Fruit fly (Drosophila melanogaster) whole organism, embryonic: Measurements from ENCODE around the gene CG5793.

ENCODE experiments used
- Atf6 ChIP-seq: fragments of 200-800 bp; sonication (Bioruptor generic); IDR thresholded peaks from 2 replicates; pipeline ENCODE4 v1.3.6; 2022; ENCODE audit warnings: missing biosample characterization, missing genetic modification characterization
- Bgb ChIP-seq: fragments of 200-800 bp; sonication (Bioruptor generic); IDR thresholded peaks from 2 replicates; pipeline ENCODE4 v1.3.6; 2022; ENCODE audit warnings: missing biosample characterization, missing genetic modification characterization; ENCODE audit not compliant: partially characterized antibody
- CG10366 ChIP-seq: fragments of 200-800 bp; sonication (Bioruptor generic); IDR thresholded peaks from 2 replicates; pipeline ENCODE4 v1.3.6; 2022; ENCODE audit warnings: missing biosample characterization, missing genetic modification characterization
- CG11247 ChIP-seq: fragments of 200-800 bp; sonication (Bioruptor generic); IDR thresholded peaks from 2 replicates; pipeline ENCODE4 v1.3.6; 2022; ENCODE audit warnings: missing biosample characterization, missing genetic modification characterization
- CG11456 ChIP-seq: fragments of 200-800 bp; sonication (Bioruptor generic); IDR thresholded peaks from 3 replicates; pipeline ENCODE4 v1.3.6; 2022; ENCODE audit warnings: missing biosample characterization, missing genetic modification characterization
- CG11696 ChIP-seq: fragments of 200-800 bp; sonication (Bioruptor generic); IDR thresholded peaks from 2 replicates; pipeline ENCODE4 v1.3.6; 2022; ENCODE audit warnings: missing biosample characterization, missing genetic modification characterization
- CG12071 ChIP-seq: fragments of 200-800 bp; sonication (Bioruptor generic); optimal IDR thresholded peaks from 3 replicates; lab custom pipeline; 2018; ENCODE audit warnings: missing biosample characterization, mild to moderate bottlenecking, missing genetic modification characterization
- CG14014 ChIP-seq: fragments of 200-800 bp; sonication (Bioruptor generic); IDR thresholded peaks from 2 replicates; pipeline ENCODE4 v1.3.6; 2022; ENCODE audit warnings: missing biosample characterization, missing genetic modification characterization
- CG14441 ChIP-seq: fragments of 200-800 bp; sonication (Bioruptor generic); IDR thresholded peaks from 2 replicates; pipeline ENCODE4 v1.3.6; 2022; ENCODE audit warnings: missing biosample characterization, missing genetic modification characterization
- CG1603 ChIP-seq: fragments of 200-800 bp; sonication (Bioruptor generic); optimal IDR thresholded peaks from 2 replicates; lab custom pipeline; 2019; ENCODE audit warnings: missing biosample characterization, mild to moderate bottlenecking, missing genetic modification characterization, moderate library complexity
- CG17361 ChIP-seq: fragments of 200-800 bp; sonication (Bioruptor generic); IDR thresholded peaks from 3 replicates; pipeline ENCODE4 v1.3.6; 2022; ENCODE audit warnings: missing biosample characterization, missing genetic modification characterization
- CG18011 ChIP-seq: fragments of 200-800 bp; sonication (Bioruptor generic); optimal IDR thresholded peaks from 2 replicates; lab custom pipeline; 2017; ENCODE audit warnings: missing biosample characterization, missing genetic modification characterization, mild to moderate bottlenecking, moderate library complexity, missing genotype
- CG2116 ChIP-seq: fragments of 200-800 bp; sonication (Bioruptor generic); optimal IDR thresholded peaks from 3 replicates; lab custom pipeline; 2018; ENCODE audit warnings: missing biosample characterization, mild to moderate bottlenecking, missing genetic modification characterization
- CG2712 ChIP-seq: fragments of 200-800 bp; optimal IDR thresholded peaks from 3 replicates; lab custom pipeline; 2019; ENCODE audit warnings: missing biosample characterization, mild to moderate bottlenecking, missing genetic modification characterization, moderate library complexity
- CG3163 ChIP-seq: fragments of 200-800 bp; sonication (Bioruptor generic); optimal IDR thresholded peaks from 3 replicates; lab custom pipeline; 2016; ENCODE audit warnings: missing biosample characterization, missing genetic modification characterization
- CG3281 ChIP-seq: fragments of 200-800 bp; sonication (Bioruptor generic); optimal IDR thresholded peaks from 3 replicates; lab custom pipeline; 2017; ENCODE audit warnings: missing biosample characterization, mild to moderate bottlenecking, missing genetic modification characterization
- CG34422 ChIP-seq: fragments of 200-800 bp; sonication (Bioruptor generic); IDR thresholded peaks from 3 replicates; pipeline ENCODE4 v1.3.6; 2022; ENCODE audit warnings: missing biosample characterization, missing genetic modification characterization
- CG43689 ChIP-seq: fragments of 200-800 bp; sonication (Bioruptor generic); IDR thresholded peaks from 2 replicates; pipeline ENCODE4 v1.3.6; 2022; ENCODE audit warnings: missing biosample characterization, missing genetic modification characterization
- CG4617 ChIP-seq: fragments of 200-800 bp; sonication (Bioruptor generic); optimal IDR thresholded peaks from 3 replicates; lab custom pipeline; 2016; ENCODE audit warnings: missing biosample characterization, missing genetic modification characterization, borderline replicate concordance
- CG4820 ChIP-seq: fragments of 200-800 bp; sonication (Bioruptor generic); optimal IDR thresholded peaks from 3 replicates; lab custom pipeline; 2016; ENCODE audit warnings: missing biosample characterization, missing genetic modification characterization
- CG6272 ChIP-seq: fragments of 200-800 bp; sonication (Bioruptor generic); IDR thresholded peaks from 2 replicates; pipeline ENCODE4 v1.3.6; 2022; ENCODE audit warnings: missing biosample characterization, missing genetic modification characterization
- CG6689 ChIP-seq: fragments of 200-800 bp; sonication (Bioruptor generic); IDR thresholded peaks from 2 replicates; pipeline ENCODE4 v1.3.6; 2022; ENCODE audit warnings: missing biosample characterization, missing genetic modification characterization
- CG6791 ChIP-seq: fragments of 200-800 bp; sonication (Bioruptor generic); IDR thresholded peaks from 3 replicates; pipeline ENCODE4 v1.3.6; 2022; ENCODE audit warnings: missing biosample characterization, missing genetic modification characterization; ENCODE audit not compliant: partially characterized antibody
- CG7839 ChIP-seq: fragments of 200-800 bp; sonication (Bioruptor generic); optimal IDR thresholded peaks from 3 replicates; lab custom pipeline; 2018; ENCODE audit warnings: missing biosample characterization, mild to moderate bottlenecking, missing genetic modification characterization, moderate library complexity
- CG8388 ChIP-seq: fragments of 200-800 bp; sonication (Bioruptor generic); optimal IDR thresholded peaks from 2 replicates; lab custom pipeline; 2019; ENCODE audit warnings: missing biosample characterization, mild to moderate bottlenecking, missing genetic modification characterization, moderate library complexity
- CG9437 ChIP-seq: fragments of 200-800 bp; sonication (Bioruptor generic); optimal IDR thresholded peaks from 2 replicates; lab custom pipeline; 2018; ENCODE audit warnings: missing biosample characterization, mild to moderate bottlenecking, missing genetic modification characterization
- CG9817 ChIP-seq: fragments of 200-800 bp; sonication (Bioruptor generic); optimal IDR thresholded peaks from 2 replicates; lab custom pipeline; 2018; ENCODE audit warnings: missing biosample characterization, mild to moderate bottlenecking, missing genetic modification characterization, moderate library complexity
- Dip3 ChIP-seq: fragments of 200-800 bp; sonication (Bioruptor generic); optimal IDR thresholded peaks from 3 replicates; lab custom pipeline; 2016; ENCODE audit warnings: missing biosample characterization, missing genetic modification characterization
- Dref ChIP-seq: fragments of 200-800 bp; sonication (Bioruptor generic); IDR thresholded peaks from 2 replicates; pipeline ENCODE4 v1.3.6; 2022; ENCODE audit warnings: missing biosample characterization, missing genetic modification characterization
- ERR ChIP-seq: fragments of 200-800 bp; sonication (Bioruptor generic); optimal IDR thresholded peaks from 2 replicates; lab custom pipeline; 2016; ENCODE audit warnings: missing biosample characterization, missing genetic modification characterization
- Ets97D ChIP-seq: fragments of 200-800 bp; sonication (Bioruptor generic); optimal IDR thresholded peaks from 3 replicates; lab custom pipeline; 2016; ENCODE audit warnings: missing biosample characterization, missing genetic modification characterization
- HLHmδ ChIP-seq: fragments of 200-800 bp; sonication (Bioruptor generic); optimal IDR thresholded peaks from 2 replicates; lab custom pipeline; 2018; ENCODE audit warnings: missing biosample characterization, mild to moderate bottlenecking, missing genetic modification characterization, moderate library complexity
- Hr51 ChIP-seq, 2 experiments: fragments of 200-800 bp; sonication (Bioruptor generic); optimal IDR thresholded peaks; 2 replicates in 1 of 2; 3 replicates in 1 of 2; lab custom pipeline; 2016 to 2018; ENCODE audit warnings: missing biosample characterization in 2 of 2, missing genetic modification characterization in 2 of 2, mild to moderate bottlenecking in 1 of 2, moderate library complexity in 1 of 2
- Mes4 ChIP-seq: fragments of 200-800 bp; sonication (Bioruptor generic); optimal IDR thresholded peaks from 2 replicates; lab custom pipeline; 2016; ENCODE audit warnings: missing biosample characterization, missing genetic modification characterization
- Neu2 ChIP-seq: fragments of 200-800 bp; sonication (Bioruptor generic); optimal IDR thresholded peaks from 3 replicates; lab custom pipeline; 2016; ENCODE audit warnings: missing biosample characterization, missing genetic modification characterization, borderline replicate concordance
- Spps ChIP-seq: fragments of 200-800 bp; sonication (Bioruptor generic); optimal IDR thresholded peaks from 2 replicates; lab custom pipeline; 2018; ENCODE audit warnings: missing biosample characterization, mild to moderate bottlenecking, missing genetic modification characterization
- bab2 ChIP-seq: fragments of 200-800 bp; sonication (Bioruptor generic); optimal IDR thresholded peaks from 2 replicates; lab custom pipeline; 2016; ENCODE audit warnings: missing biosample characterization, missing genetic modification characterization
- bcd ChIP-seq: fragments of 200-800 bp; sonication (Bioruptor generic); optimal IDR thresholded peaks from 2 replicates; lab custom pipeline; 2017; ENCODE audit warnings: missing biosample characterization, mild to moderate bottlenecking, missing genetic modification characterization
- bigmax ChIP-seq: fragments of 200-800 bp; sonication (Bioruptor generic); optimal IDR thresholded peaks from 2 replicates; lab custom pipeline; 2018; ENCODE audit warnings: missing biosample characterization, mild to moderate bottlenecking, missing genetic modification characterization
- cas ChIP-seq: fragments of 200-800 bp; sonication (Bioruptor generic); IDR thresholded peaks from 2 replicates; pipeline ENCODE4 v1.3.6; 2022; ENCODE audit warnings: missing biosample characterization, missing genetic modification characterization
- en ChIP-seq: fragments of 200-800 bp; sonication (Bioruptor generic); optimal IDR thresholded peaks from 2 replicates; lab custom pipeline; 2016; ENCODE audit warnings: missing biosample characterization, missing genetic modification characterization
- gce ChIP-seq: fragments of 200-800 bp; sonication (Bioruptor generic); IDR thresholded peaks from 3 replicates; pipeline ENCODE4 v1.3.6; 2022; ENCODE audit warnings: missing biosample characterization, missing genetic modification characterization
- grau ChIP-seq: fragments of 200-800 bp; optimal IDR thresholded peaks from 3 replicates; lab custom pipeline; 2019; ENCODE audit warnings: missing biosample characterization, mild to moderate bottlenecking, missing genetic modification characterization, moderate library complexity
- nau ChIP-seq: fragments of 200-800 bp; sonication (Bioruptor generic); optimal IDR thresholded peaks from 3 replicates; lab custom pipeline; 2017; ENCODE audit warnings: missing biosample characterization, mild to moderate bottlenecking, missing genetic modification characterization, missing genetic modification reagents
- onecut ChIP-seq: fragments of 200-800 bp; sonication (Bioruptor generic); IDR thresholded peaks from 2 replicates; pipeline ENCODE4 v1.3.6; 2022; ENCODE audit warnings: missing biosample characterization, missing genetic modification characterization
- ro ChIP-seq: fragments of 200-800 bp; sonication (Bioruptor generic); IDR thresholded peaks from 2 replicates; pipeline ENCODE4 v1.3.6; 2022; ENCODE audit warnings: missing biosample characterization, missing genetic modification characterization
- sim ChIP-seq: fragments of 200-800 bp; sonication (Bioruptor generic); IDR thresholded peaks from 2 replicates; pipeline ENCODE4 v1.3.6; 2022; ENCODE audit warnings: missing biosample characterization, missing genetic modification characterization
- stc ChIP-seq: fragments of 200-800 bp; sonication (Bioruptor generic); IDR thresholded peaks from 2 replicates; pipeline ENCODE4 v1.3.6; 2022; ENCODE audit warnings: missing biosample characterization, missing genetic modification characterization
- stwl ChIP-seq: fragments of 200-800 bp; sonication (Bioruptor generic); optimal IDR thresholded peaks from 3 replicates; lab custom pipeline; 2018; ENCODE audit warnings: missing biosample characterization, mild to moderate bottlenecking, missing genetic modification characterization, moderate library complexity
- twi ChIP-seq: fragments of 200-800 bp; optimal IDR thresholded peaks from 2 replicates; lab custom pipeline; 2019; ENCODE audit warnings: missing biosample characterization, mild to moderate bottlenecking, missing genetic modification characterization, moderate library complexity
- vvl ChIP-seq: fragments of 200-800 bp; sonication (Bioruptor generic); IDR thresholded peaks from 2 replicates; pipeline ENCODE4 v1.3.6; 2022; ENCODE audit warnings: missing biosample characterization, missing genetic modification characterization

CG5793 gene

DNA sequence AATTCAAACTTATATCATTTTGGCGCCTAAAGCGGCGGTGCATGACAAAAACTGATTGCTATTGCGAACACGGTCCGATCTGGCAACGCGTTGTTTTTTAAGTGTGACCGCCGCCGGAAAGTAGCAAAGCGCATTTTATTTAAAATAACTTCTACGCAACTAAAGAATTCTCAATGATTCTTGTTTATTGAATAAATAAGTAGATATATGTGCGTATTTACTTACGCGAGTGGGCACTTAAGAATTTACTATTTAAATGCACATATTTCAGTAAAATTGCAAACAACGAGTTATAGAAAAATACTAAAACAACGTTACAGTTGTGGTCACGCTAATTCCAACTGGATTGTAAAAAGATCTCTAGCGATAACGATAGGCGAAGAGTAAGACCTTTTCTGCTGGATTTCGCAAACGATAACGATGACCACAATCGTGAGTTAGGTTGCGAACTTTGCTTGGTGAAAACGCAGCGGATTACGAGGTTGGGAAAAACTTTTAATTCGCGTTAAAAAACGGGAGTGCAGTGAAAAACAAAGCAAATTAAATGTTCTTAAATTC is 28.6 kb downstream of the CG5793 start (continued):
- TF ChIP-seq CG18011 (peak; percentile 99), cas (GFP tag; lab: Robert Waterston, UW) (no peak), bcd (GFP tag; lab: Kevin White, UChicago) (peak; percentile 51), Ets97D (GFP tag; lab: Kevin White, UChicago) (peak; percentile 83), gce (GFP tag; lab: Robert Waterston, UW) (no peak), CG4617 (peak; percentile 48), Dip3 (GFP tag; lab: Kevin White, UChicago) (peak; percentile 36), en (GFP tag; lab: Kevin White, UChicago) (no peak), CG10366 (GFP tag; lab: Robert Waterston, UW) (no peak), CG9437 (peak; percentile 76), onecut (no peak), CG14014 (GFP tag; lab: Robert Waterston, UW) (no peak), CG11456 (GFP tag; lab: Robert Waterston, UW) (no peak), CG2116 (GFP tag; lab: Kevin White, UChicago) (peak; percentile 63), CG8388 (GFP tag; lab: Kevin White, UChicago) (no peak), Atf6 (no peak), Spps (no peak), CG3281 (GFP tag; lab: Kevin White, UChicago) (no peak), ro (GFP tag; lab: Robert Waterston, UW) (no peak), Dref (GFP tag; lab: Robert Waterston, UW) (peak; percentile 87), ERR (GFP tag; lab: Kevin White, UChicago) (no peak), CG4820 (GFP tag; lab: Kevin White, UChicago) (no peak), bab2 (GFP tag; lab: Kevin White, UChicago) (no peak), CG6791 (peak; percentile 51; the same call in 2 of the 3 replicates), CG6272 (GFP tag; lab: Robert Waterston, UW) (no peak), stc (GFP tag; lab: Robert Waterston, UW) (no peak), Neu2 (GFP tag; lab: Kevin White, UChicago) (no peak), Bgb (GFP tag; lab: Robert Waterston, UW) (peak; percentile 49), Hr51 (GFP tag; optimal IDR thresholded peaks at IDR 0.05; lab: Kevin White, UChicago) (peak in 1 of 2 experiments; percentile 12), CG11247 (GFP tag; lab: Robert Waterston, UW) (no peak), CG11696 (no peak), sim (no peak), CG3163 (GFP tag; lab: Kevin White, UChicago) (peak; percentile 17), HLHmδ (GFP tag; lab: Kevin White, UChicago) (no peak), stwl (peak; percentile 99), Mes4 (GFP tag; lab: Kevin White, UChicago) (no peak), CG34422 (GFP tag; lab: Robert Waterston, UW) (no peak), CG2712 (tag; lab: Kevin White, UChicago) (peak; percentile 18), twi (no peak), CG6689 (no peak), vvl (0 out of 2 replicates have a peak, but pooled peaks have one; percentile 7), CG43689 (GFP tag; lab: Robert Waterston, UW) (no peak), grau (tag; lab: Kevin White, UChicago) (peak; percentile 8), CG14441 (GFP tag; lab: Robert Waterston, UW) (no peak), CG9817 (tag; lab: Kevin White, UChicago) (no peak), CG12071 (GFP tag; lab: Kevin White, UChicago) (no peak), bigmax (GFP tag; lab: Kevin White, UChicago) (no peak), CG7839 (peak; percentile 7), CG17361 (GFP tag; lab: Robert Waterston, UW) (0 out of 3 replicates have a peak, but pooled peaks have one; percentile 25), CG1603 (tag; lab: Kevin White, UChicago) (peak; percentile 22), nau (GFP tag; lab: Kevin White, UChicago) (no peak)
